Worm (Caenorhabditis elegans) whole organism, mixed stage, embryonic: ENCODE results near the gene W05E10.1.
A peak's percentile ranks its signal among the peaks of the same experiment; 100 is the strongest.

Source experiments
- M03D4.4 ChIP-seq: sonication (generic microtip); optimal IDR thresholded peaks from 2 replicates; lab custom pipeline; 2017; ENCODE audit warnings: mild to moderate bottlenecking, missing genetic modification characterization, missing compliant biosample characterization
- bed-3 ChIP-seq: fragments of 200-800 bp; sonication (Bioruptor generic); optimal IDR thresholded peaks from 3 replicates; lab custom pipeline; 2018; ENCODE audit warnings: mild to moderate bottlenecking, missing genetic modification characterization, moderate library complexity, missing compliant biosample characterization
- blmp-1 ChIP-seq: fragments of 150-350 bp; optimal IDR thresholded peaks from 2 replicates; lab custom pipeline; 2014; ENCODE audit warnings: missing biosample characterization, missing genetic modification characterization
- ceh-43 ChIP-seq: fragments of 200-800 bp; sonication (Bioruptor generic); optimal IDR thresholded peaks from 2 replicates; lab custom pipeline; 2018; ENCODE audit warnings: mild to moderate bottlenecking, missing genetic modification characterization, moderate library complexity, missing compliant biosample characterization
- ceh-83 ChIP-seq: fragments of 200-800 bp; sonication (Bioruptor generic); optimal IDR thresholded peaks from 2 replicates; lab custom pipeline; 2018; ENCODE audit warnings: mild to moderate bottlenecking, missing genetic modification characterization, missing compliant biosample characterization
- ces-1 ChIP-seq: fragments of 150-350 bp; optimal IDR thresholded peaks from 2 replicates; lab custom pipeline; 2014; ENCODE audit warnings: missing biosample characterization, missing genetic modification reagents, missing genetic modification characterization
- cnd-1 ChIP-seq: fragments of 200-800 bp; sonication (Bioruptor generic); optimal IDR thresholded peaks from 2 replicates; lab custom pipeline; 2018; ENCODE audit warnings: mild to moderate bottlenecking, missing genetic modification characterization, missing compliant biosample characterization
- drap-1 ChIP-seq: fragments of 200-800 bp; sonication (Bioruptor generic); optimal IDR thresholded peaks from 3 replicates; lab custom pipeline; 2018; ENCODE audit warnings: mild to moderate bottlenecking, missing genetic modification characterization, missing compliant biosample characterization
- elt-3 ChIP-seq: fragments of 150-350 bp; optimal IDR thresholded peaks from 2 replicates; lab custom pipeline; 2014; ENCODE audit warnings: missing biosample characterization, missing genetic modification characterization
- flh-1 ChIP-seq: fragments of 200-800 bp; sonication (Bioruptor generic); optimal IDR thresholded peaks from 2 replicates; lab custom pipeline; 2018; ENCODE audit warnings: mild to moderate bottlenecking, missing genetic modification characterization, moderate library complexity, missing compliant biosample characterization
- ham-2 ChIP-seq: fragments of 200-800 bp; sonication (Bioruptor generic); optimal IDR thresholded peaks from 2 replicates; lab custom pipeline; 2018; ENCODE audit warnings: mild to moderate bottlenecking, missing genetic modification characterization, missing compliant biosample characterization
- hlh-1 ChIP-seq: fragments of 150-350 bp; optimal IDR thresholded peaks from 2 replicates; lab custom pipeline; 2014; ENCODE audit warnings: missing biosample characterization, missing genetic modification reagents, missing genetic modification characterization
- lin-13 ChIP-seq: fragments of 150-350 bp; optimal IDR thresholded peaks from 2 replicates; lab custom pipeline; 2014; ENCODE audit warnings: missing biosample characterization, missing genetic modification characterization
- lin-32 ChIP-seq: fragments of 200-800 bp; sonication (Bioruptor generic); optimal IDR thresholded peaks from 2 replicates; lab custom pipeline; 2018; ENCODE audit warnings: mild to moderate bottlenecking, missing genetic modification characterization, missing compliant biosample characterization
- mab-5 ChIP-seq: fragments of 150-350 bp; optimal IDR thresholded peaks from 2 replicates; lab custom pipeline; 2014; ENCODE audit warnings: missing biosample characterization, missing genetic modification characterization
- mep-1 ChIP-seq: fragments of 150-350 bp; optimal IDR thresholded peaks from 2 replicates; lab custom pipeline; 2017; ENCODE audit warnings: missing biosample characterization, missing genetic modification reagents, missing genetic modification characterization, inconsistent platforms
- nhr-12 ChIP-seq: fragments of 150-350 bp; optimal IDR thresholded peaks from 2 replicates; lab custom pipeline; 2014; ENCODE audit warnings: missing biosample characterization, missing genetic modification characterization
- nhr-2 ChIP-seq: fragments of 150-350 bp; optimal IDR thresholded peaks from 2 replicates; lab custom pipeline; 2014; ENCODE audit warnings: missing biosample characterization, missing genetic modification characterization
- nhr-237 ChIP-seq: fragments of 150-350 bp; optimal IDR thresholded peaks from 2 replicates; lab custom pipeline; 2014; ENCODE audit warnings: missing biosample characterization, missing genetic modification characterization
- nhr-28 ChIP-seq: fragments of 150-350 bp; optimal IDR thresholded peaks from 2 replicates; lab custom pipeline; 2014; ENCODE audit warnings: missing biosample characterization, missing genetic modification characterization
- nhr-76 ChIP-seq: sonication (generic microtip); optimal IDR thresholded peaks from 2 replicates; lab custom pipeline; 2017; ENCODE audit warnings: missing biosample characterization, missing genetic modification characterization
- pha-4 ChIP-seq: fragments of 150-350 bp; optimal IDR thresholded peaks from 2 replicates; lab custom pipeline; 2018; ENCODE audit warnings: missing biosample characterization, missing genetic modification reagents, missing genetic modification characterization
- sem-2 ChIP-seq: fragments of 200-800 bp; sonication (Bioruptor generic); optimal IDR thresholded peaks from 2 replicates; lab custom pipeline; 2018; ENCODE audit warnings: mild to moderate bottlenecking, missing genetic modification characterization, missing compliant biosample characterization
- unc-120 ChIP-seq: sonication (generic microtip); optimal IDR thresholded peaks from 2 replicates; lab custom pipeline; 2017; ENCODE audit warnings: missing genetic modification characterization, missing compliant biosample characterization; ENCODE audit not compliant: poor library complexity, severe bottlenecking
- unc-39 ChIP-seq: fragments of 150-350 bp; optimal IDR thresholded peaks from 2 replicates; lab custom pipeline; 2014; ENCODE audit warnings: missing biosample characterization, missing genetic modification characterization
- unc-62 ChIP-seq: fragments of 150-350 bp; optimal IDR thresholded peaks from 2 replicates; lab custom pipeline; 2014; ENCODE audit warnings: missing biosample characterization, missing genetic modification reagents, missing genetic modification characterization
- zip-8 ChIP-seq: fragments of 150-350 bp; optimal IDR thresholded peaks from 2 replicates; lab custom pipeline; 2014; ENCODE audit warnings: missing biosample characterization, missing genetic modification characterization
- ztf-11 ChIP-seq: fragments of 150-350 bp; optimal IDR thresholded peaks from 2 replicates; lab custom pipeline; 2014; ENCODE audit warnings: missing biosample characterization, missing genetic modification characterization

The W05E10.1 gene

DNA sequence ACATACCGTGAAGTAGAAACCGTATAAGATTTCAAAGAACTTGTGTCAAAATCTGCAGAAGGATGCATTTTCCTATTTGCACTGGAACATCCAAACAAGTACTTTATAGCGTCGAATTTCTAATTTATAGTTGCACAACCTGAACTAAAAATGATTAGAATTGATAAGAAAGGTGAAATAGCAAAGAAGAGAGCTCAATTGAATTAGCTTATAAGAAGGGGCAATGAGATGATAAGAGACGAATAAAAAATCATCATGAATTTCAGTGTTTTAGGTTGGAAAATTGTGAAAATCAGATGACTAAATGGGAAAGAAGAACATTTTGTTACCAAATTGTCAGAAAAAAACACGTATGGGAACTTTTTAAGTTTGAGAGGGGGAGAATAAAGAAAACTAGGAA is at the start of gene W05E10.1:
Gene W05E10.1 (minus strand): TSS at position 139 of the 400 bp plus-strand sequence.
- TF ChIP-seq pha-4 = no peak
- no peak for TF ChIP-seq bed-3 (GFP tag; lab: Kevin White, UChicago)

DNA sequence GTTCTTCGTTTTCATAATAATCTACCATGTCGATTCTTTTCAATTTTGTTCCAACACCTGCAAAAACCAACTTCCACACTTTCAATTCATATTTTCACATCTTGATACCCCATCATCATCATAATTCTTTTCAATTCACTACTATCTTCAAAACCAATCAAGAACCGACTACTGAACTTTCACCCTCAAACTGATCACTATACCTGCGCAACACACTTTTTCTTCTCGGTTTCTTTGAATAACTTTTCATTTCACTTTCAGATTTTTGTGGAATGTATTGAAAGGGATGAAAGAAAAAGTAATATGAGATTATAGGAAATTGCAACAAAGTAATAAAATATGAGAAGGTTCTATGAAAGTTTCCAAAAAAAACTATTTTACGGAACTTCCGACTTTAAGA is 49.6 kb upstream of the W05E10.1 start:
- TF ChIP-seq M03D4.4 (tag; lab: Kevin White, UChicago) (no peak), hlh-1 (tag; lab: Kevin White, UChicago) (no peak), cnd-1 (tag; lab: Kevin White, UChicago) (no peak), flh-1 (GFP tag; lab: Kevin White, UChicago) (no peak), blmp-1 (no peak), ztf-11 (tag; lab: Kevin White, UChicago) (no peak), ceh-43 (no peak), mab-5 (tag; lab: Kevin White, UChicago) (no peak), sem-2 (GFP tag; lab: Kevin White, UChicago) (no peak), bed-3 (GFP tag; lab: Kevin White, UChicago) (no peak), nhr-28 (tag; lab: Kevin White, UChicago) (no peak), drap-1 (GFP tag; lab: Kevin White, UChicago) (no peak), ceh-83 (no peak), unc-39 (tag; lab: Kevin White, UChicago) (no peak), zip-8 (tag; lab: Kevin White, UChicago) (no peak), nhr-76 (tag; lab: Kevin White, UChicago) (no peak), nhr-2 (tag; lab: Kevin White, UChicago) (no peak), ham-2 (no peak), unc-62 (GFP tag; lab: Kevin White, UChicago) (no peak)

- no peak for TF ChIP-seq lin-32 (GFP tag; lab: Kevin White, UChicago)
- no peak for TF ChIP-seq elt-3 (tag; lab: Kevin White, UChicago)
Measured at ce11 chrV:11739820-11740219, 48.3 kb upstream of the W05E10.1 start, which contains the start of gene T04F3.1. Gene T04F3.1, plus strand, starts transcription at chrV:11740065.

DNA sequence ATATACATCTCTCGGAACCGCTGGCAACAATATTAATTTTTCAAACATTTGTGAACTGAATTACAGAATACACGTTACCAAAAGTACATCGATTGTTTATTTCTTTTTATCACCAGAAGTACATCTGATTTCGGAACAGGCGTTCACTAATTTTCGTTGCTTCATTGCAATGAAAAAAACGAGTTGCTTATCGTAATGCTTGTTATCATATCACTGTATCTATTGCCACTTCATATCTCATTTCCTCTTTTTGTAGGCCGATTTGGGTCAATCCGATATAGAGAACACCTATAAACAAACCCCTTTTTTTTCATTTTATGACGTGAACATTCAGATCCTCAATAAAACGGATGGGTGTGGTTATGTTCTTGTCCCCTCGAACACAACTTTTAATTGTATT is 45.8 kb upstream of the W05E10.1 start:
- TF ChIP-seq zip-8 (tag; lab: Kevin White, UChicago) (no peak), cnd-1 (tag; lab: Kevin White, UChicago) (no peak), unc-62 (GFP tag; lab: Kevin White, UChicago) (no peak), unc-120 (no peak), nhr-2 (tag; lab: Kevin White, UChicago) (no peak), flh-1 (GFP tag; lab: Kevin White, UChicago) (no peak), elt-3 (tag; lab: Kevin White, UChicago) (no peak), ham-2 (no peak)

DNA sequence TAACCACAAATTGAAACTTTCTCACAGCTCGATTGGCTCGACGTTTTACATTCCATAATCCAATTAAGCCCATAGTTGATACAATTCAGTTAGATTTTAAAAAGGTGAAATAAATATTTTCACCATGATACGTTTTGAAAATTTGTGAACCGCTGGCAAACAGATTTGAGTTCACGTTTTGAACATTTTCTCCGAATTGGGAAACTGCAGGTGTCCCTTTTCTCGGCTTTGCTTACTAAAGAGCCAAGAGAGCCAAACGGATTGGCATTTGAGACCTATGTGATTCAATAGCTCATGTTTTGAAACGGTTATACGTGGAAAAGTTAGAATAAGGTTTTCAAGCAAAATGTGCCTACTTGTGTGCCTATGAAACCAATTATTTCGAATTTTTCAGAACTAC is 45.4 kb upstream of the W05E10.1 start, which contains the start of gene spe-42:
Gene spe-42 (minus strand): TSS at position 101 of the 400 bp plus-strand sequence.
- no peak for TF ChIP-seq lin-13
- no peak for TF ChIP-seq nhr-12 (tag; lab: Kevin White, UChicago)
- TF ChIP-seq zip-8 (tag; lab: Kevin White, UChicago) = no peak

ce11 chrV:11733460-11733859 is 42.0 kb upstream of the W05E10.1 start, which contains the start of gene npp-22:
Gene npp-22, minus strand, starts transcription at chrV:11733472.
- TF ChIP-seq unc-120 (no peak), mep-1 (peak; percentile 58), blmp-1 (no peak)

- TF ChIP-seq nhr-76 (tag; lab: Kevin White, UChicago) = no peak
- no peak for TF ChIP-seq ceh-43
- TF ChIP-seq ces-1 (GFP tag; lab: Kevin White, UChicago) = no peak
- TF ChIP-seq nhr-237 (tag; lab: Kevin White, UChicago) = no peak
- no peak for TF ChIP-seq hlh-1 (tag; lab: Kevin White, UChicago)
- no peak for TF ChIP-seq M03D4.4 (tag; lab: Kevin White, UChicago)
Measured at ce11 chrV:11732049-11732448, 40.6 kb upstream of the W05E10.1 start.
